Worm (Caenorhabditis elegans) whole organism, L4 larva: ENCODE measurements around the gene ugtp-1.
A peak's percentile ranks its signal among the peaks of the same experiment; 100 is the strongest.

Source experiments
- Y48G9A.11 ChIP-seq: fragments of 200-800 bp; sonication (Bioruptor generic); IDR thresholded peaks from 2 replicates; pipeline ENCODE4 v1.3.6; 2022; ENCODE audit warnings: missing genetic modification reagents, missing genetic modification characterization, missing compliant biosample characterization
- ZK546.5 ChIP-seq, 2 experiments: sonication (generic microtip); optimal IDR thresholded peaks; 2 replicates each; lab custom pipeline; 2017; ENCODE audit warnings: missing biosample characterization in 2 of 2, missing genetic modification characterization in 2 of 2
- aha-1 ChIP-seq: fragments of 150-350 bp; peaks from one replicate; lab custom pipeline; 2014; ENCODE audit warnings: missing biosample characterization, missing genetic modification characterization
- arid-1 ChIP-seq: fragments of 200-800 bp; sonication (Bioruptor generic); conservative IDR thresholded peaks from 2 replicates; pipeline ENCODE4 v1.3.6; 2022; ENCODE audit warnings: missing genetic modification reagents, missing genetic modification characterization, missing compliant biosample characterization
- ceh-20 ChIP-seq: fragments of 200-800 bp; sonication (Bioruptor generic); IDR thresholded peaks from 2 replicates; pipeline ENCODE4 v1.3.6; 2022; ENCODE audit warnings: missing genetic modification reagents, missing genetic modification characterization, missing compliant biosample characterization
- ceh-44 ChIP-seq: fragments of 200-800 bp; sonication (Bioruptor generic); IDR thresholded peaks from 2 replicates; pipeline ENCODE4 v1.3.6; 2022; ENCODE audit warnings: missing genetic modification reagents, missing genetic modification characterization, missing compliant biosample characterization
- ceh-62 ChIP-seq: sonication (generic microtip); optimal IDR thresholded peaks from 2 replicates; lab custom pipeline; 2017; ENCODE audit warnings: missing biosample characterization, missing genetic modification characterization
- daf-16 ChIP-seq, 3 experiments: sonication (generic microtip); optimal IDR thresholded peaks; 2 replicates each; lab custom pipeline; 2016 to 2017; ENCODE audit warnings: missing genetic modification characterization in 3 of 3, missing genetic modification reagents in 3 of 3, mild to moderate bottlenecking in 2 of 3, missing compliant biosample characterization in 2 of 3, missing biosample characterization in 1 of 3, moderate library complexity in 1 of 3
- dmd-6 ChIP-seq: fragments of 200-800 bp; sonication (Bioruptor generic); IDR thresholded peaks from 2 replicates; pipeline ENCODE4 v1.3.6; 2022; ENCODE audit warnings: missing genetic modification reagents, missing genetic modification characterization, missing compliant biosample characterization
- dpl-1 ChIP-seq: fragments of 150-350 bp; optimal IDR thresholded peaks from 2 replicates; lab custom pipeline; 2014; ENCODE audit warnings: missing biosample characterization, missing genetic modification reagents, missing genetic modification characterization
- dve-1 ChIP-seq: sonication (generic microtip); optimal IDR thresholded peaks from 2 replicates; lab custom pipeline; 2017; ENCODE audit warnings: antibody characterized with exemption, mild to moderate bottlenecking, missing genetic modification characterization, missing compliant biosample characterization; ENCODE audit not compliant: insufficient read depth
- egl-27 ChIP-seq: sonication (generic microtip); optimal IDR thresholded peaks from 3 replicates; lab custom pipeline; 2017; ENCODE audit warnings: missing biosample characterization, missing genetic modification reagents, missing genetic modification characterization
- egl-43 ChIP-seq: fragments of 200-800 bp; sonication (Bioruptor generic); IDR thresholded peaks from 2 replicates; pipeline ENCODE4 v1.3.6; 2022; ENCODE audit warnings: missing genetic modification reagents, missing genetic modification characterization, missing compliant biosample characterization
- fos-1 ChIP-seq: fragments of 150-350 bp; optimal IDR thresholded peaks from 2 replicates; lab custom pipeline; 2014; ENCODE audit warnings: missing biosample characterization, missing genetic modification characterization
- hlh-11 ChIP-seq: fragments of 200-800 bp; sonication (Bioruptor generic); optimal IDR thresholded peaks from 2 replicates; lab custom pipeline; 2018; ENCODE audit warnings: mild to moderate bottlenecking, missing genetic modification characterization, missing compliant biosample characterization
- hlh-30 ChIP-seq: sonication (generic microtip); optimal IDR thresholded peaks from 2 replicates; lab custom pipeline; 2017; ENCODE audit warnings: antibody characterized with exemption, mild to moderate bottlenecking, missing genetic modification characterization, missing compliant biosample characterization; ENCODE audit not compliant: insufficient read depth
- lin-1 ChIP-seq: fragments of 200-800 bp; sonication (Bioruptor generic); IDR thresholded peaks from 2 replicates; pipeline ENCODE4 v1.3.6; 2022; ENCODE audit warnings: missing genetic modification reagents, missing genetic modification characterization, missing compliant biosample characterization
- lin-15B ChIP-seq: fragments of 150-350 bp; sonication (generic microtip); optimal IDR thresholded peaks from 3 replicates; lab custom pipeline; 2014; ENCODE audit warnings: missing biosample characterization, missing genetic modification characterization
- lsy-2 ChIP-seq, 2 experiments: fragments of 150-350 bp in 1 of 2; sonication (generic microtip) in 1 of 2; optimal IDR thresholded peaks; 2 replicates each; lab custom pipeline; 2014 to 2017; ENCODE audit warnings: missing biosample characterization in 2 of 2, missing genetic modification characterization in 2 of 2
- mdl-1 ChIP-seq, 2 experiments: fragments of 150-350 bp in 1 of 2; sonication (generic microtip) in 1 of 2; optimal IDR thresholded peaks; 2 replicates each; lab custom pipeline; 2014 to 2017; ENCODE audit warnings: missing biosample characterization in 2 of 2, missing genetic modification characterization in 2 of 2
- mep-1 ChIP-seq: fragments of 150-350 bp; sonication (generic microtip); optimal IDR thresholded peaks from 3 replicates; lab custom pipeline; 2014; ENCODE audit warnings: missing biosample characterization, missing genetic modification characterization
- mes-2 ChIP-seq: sonication (generic microtip); optimal IDR thresholded peaks from 2 replicates; lab custom pipeline; 2016; ENCODE audit warnings: missing genotype, mild to moderate bottlenecking, missing genetic modification characterization, missing compliant biosample characterization; ENCODE audit not compliant: poor library complexity, severe bottlenecking
- mxl-2 ChIP-seq: fragments of 200-800 bp; sonication (Bioruptor generic); conservative IDR thresholded peaks from 2 replicates; pipeline ENCODE4 v1.3.6; 2022; ENCODE audit warnings: missing genetic modification reagents, missing genetic modification characterization, missing compliant biosample characterization
- mxl-3 ChIP-seq: fragments of 200-800 bp; sonication (Bioruptor generic); optimal IDR thresholded peaks from 2 replicates; lab custom pipeline; 2018; ENCODE audit warnings: mild to moderate bottlenecking, missing genetic modification characterization, missing compliant biosample characterization
- nhr-102 ChIP-seq: sonication (generic microtip); optimal IDR thresholded peaks from 2 replicates; lab custom pipeline; 2016; ENCODE audit warnings: mild to moderate bottlenecking, missing genetic modification characterization, moderate library complexity, missing compliant biosample characterization
- nhr-11 ChIP-seq: fragments of 150-350 bp; optimal IDR thresholded peaks from 2 replicates; lab custom pipeline; 2014; ENCODE audit warnings: missing biosample characterization, missing genetic modification characterization
- nhr-28 ChIP-seq: fragments of 150-350 bp; optimal IDR thresholded peaks from 2 replicates; lab custom pipeline; 2014; ENCODE audit warnings: missing biosample characterization, missing genetic modification characterization
- nhr-48 ChIP-seq: sonication (generic microtip); optimal IDR thresholded peaks from 2 replicates; lab custom pipeline; 2016; ENCODE audit warnings: mild to moderate bottlenecking, missing genetic modification characterization, missing compliant biosample characterization
- nhr-77 ChIP-seq: fragments of 150-350 bp; optimal IDR thresholded peaks from 2 replicates; lab custom pipeline; 2014; ENCODE audit warnings: missing biosample characterization, missing genetic modification characterization
- php-3 ChIP-seq: fragments of 200-800 bp; sonication (Bioruptor generic); IDR thresholded peaks from 2 replicates; pipeline ENCODE4 v1.3.6; 2022; ENCODE audit warnings: missing genetic modification reagents, missing genetic modification characterization, missing compliant biosample characterization
- rbr-2 ChIP-seq: sonication (generic microtip); optimal IDR thresholded peaks from 2 replicates; lab custom pipeline; 2016; ENCODE audit warnings: missing genotype, missing genetic modification characterization, missing compliant biosample characterization
- set-16 ChIP-seq: fragments of 200-800 bp; sonication (Bioruptor generic); IDR thresholded peaks from 2 replicates; pipeline ENCODE4 v1.3.6; 2022; ENCODE audit warnings: missing genetic modification reagents, missing genetic modification characterization, missing compliant biosample characterization
- snpc-4 ChIP-seq: fragments of 150-350 bp; optimal IDR thresholded peaks from 2 replicates; lab custom pipeline; 2014; ENCODE audit warnings: missing biosample characterization, missing genetic modification characterization
- spr-1 ChIP-seq: sonication (generic microtip); optimal IDR thresholded peaks from 2 replicates; lab custom pipeline; 2016; ENCODE audit warnings: mild to moderate bottlenecking, missing genetic modification characterization, missing compliant biosample characterization
- unc-62 ChIP-seq, 3 experiments: fragments of 150-350 bp in 1 of 3; sonication (generic microtip); optimal IDR thresholded peaks in 2 of 3; peaks in 1 of 3; 1 replicate in 1 of 3; 2 replicates in 2 of 3; lab custom pipeline; 2014 to 2017; ENCODE audit warnings: missing biosample characterization in 3 of 3, missing genetic modification characterization in 3 of 3, missing genetic modification reagents in 3 of 3, missing genotype in 1 of 3
- zfp-2 ChIP-seq: sonication (generic microtip); optimal IDR thresholded peaks from 2 replicates; lab custom pipeline; 2016; ENCODE audit warnings: mild to moderate bottlenecking, missing genetic modification characterization, missing compliant biosample characterization
- zfp-3 ChIP-seq: fragments of 200-800 bp; sonication (Bioruptor generic); conservative IDR thresholded peaks from 2 replicates; pipeline ENCODE4 v1.3.6; 2022; ENCODE audit warnings: missing genetic modification reagents, missing genetic modification characterization, missing compliant biosample characterization
- ztf-7 ChIP-seq: fragments of 150-350 bp; optimal IDR thresholded peaks from 2 replicates; lab custom pipeline; 2014; ENCODE audit warnings: missing biosample characterization, missing genetic modification characterization

Gene ugtp-1

DNA sequence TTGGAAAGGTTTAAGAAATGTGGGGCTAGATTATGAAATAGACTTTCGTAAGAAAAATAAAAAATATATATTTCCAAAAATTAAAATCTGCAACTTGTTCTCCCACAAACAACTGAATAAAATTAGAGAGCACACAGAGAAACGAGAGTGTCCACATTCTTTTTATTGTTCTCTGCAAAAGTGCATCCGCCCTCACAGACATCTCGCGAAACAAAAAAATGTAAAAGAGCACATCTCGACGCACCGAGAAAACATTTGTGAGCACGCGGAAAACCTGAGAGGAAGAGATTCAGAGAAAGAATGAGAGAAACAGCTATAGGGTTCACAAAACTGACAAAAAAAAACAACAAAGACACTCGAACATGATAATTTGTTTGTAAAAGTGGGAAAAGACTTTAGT, 31.6 kb upstream of the ugtp-1 start:
- TF ChIP-seq nhr-11 (tag; lab: Kevin White, UChicago) (peak; percentile 4), dmd-6 (GFP tag; lab: Robert Waterston, UW) (0 out of 2 replicates have a peak, but pooled peaks have one; percentile 20), lsy-2 (tag; optimal IDR thresholded peaks at IDR 0.05; lab: Kevin White, UChicago) (peak in 1 of 2 experiments; percentile 47), set-16 (no peak), dpl-1 (peak; percentile 12), rbr-2 (tag; lab: Kevin White, UChicago) (peak; percentile 1), php-3 (GFP tag; lab: Robert Waterston, UW) (no peak), unc-62 (GFP tag; optimal IDR thresholded peaks at IDR 0.05 in 1 of 2; lab: Kevin White, UChicago) (peak in 1 of 2 experiments; percentile 93), unc-62 (tag; optimal IDR thresholded peaks at IDR 0.05; lab: Kevin White, UChicago) (no peak), nhr-102 (no peak), hlh-11 (tag; lab: Kevin White, UChicago) (peak; percentile 2), daf-16 (GFP tag; optimal IDR thresholded peaks at IDR 0.05; lab: Kevin White, UChicago) (peak in 1 of 2 experiments; percentile 4), daf-16 (tag; optimal IDR thresholded peaks at IDR 0.05; lab: Kevin White, UChicago) (no peak), arid-1 (no peak), mdl-1 (tag; optimal IDR thresholded peaks at IDR 0.05; lab: Kevin White, UChicago) (peak in 1 of 2 experiments; percentile 45), hlh-30 (tag; lab: Kevin White, UChicago) (peak; percentile 52)
- TF ChIP-seq, all 104 proteins: peak for 10

DNA sequence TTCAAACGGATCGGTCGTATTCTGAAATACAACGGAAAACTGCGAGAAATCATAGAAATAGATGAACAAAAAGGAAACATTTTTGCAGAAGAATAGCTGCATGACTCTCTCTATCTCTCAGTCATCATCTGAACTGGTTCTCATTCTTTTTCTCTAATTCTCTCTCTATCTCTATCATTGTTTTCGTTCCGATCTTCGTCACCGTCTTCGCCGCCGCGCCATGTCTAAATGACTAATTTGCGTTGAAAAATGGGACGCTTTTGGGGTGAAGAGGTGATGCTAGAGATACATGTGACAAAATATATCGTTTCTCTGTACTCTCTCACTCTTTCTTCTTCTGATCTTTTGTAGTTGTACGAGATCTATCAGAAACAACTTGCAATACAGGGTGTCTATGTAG, 30.0 kb upstream of the ugtp-1 start:
- TF ChIP-seq mep-1 (peak; percentile 50), zfp-3 (GFP tag; lab: Robert Waterston, UW) (no peak), ceh-62 (no peak), egl-27 (tag; lab: Kevin White, UChicago) (no peak), ztf-7 (tag; lab: Kevin White, UChicago) (no peak), spr-1 (tag; lab: Kevin White, UChicago) (no peak), nhr-28 (tag; lab: Kevin White, UChicago) (peak; percentile 81), mdl-1 (tag; optimal IDR thresholded peaks at IDR 0.05; lab: Kevin White, UChicago) (peak; percentile 49 to 89), lin-15B (tag; lab: Kevin White, UChicago) (no peak), ZK546.5 (tag; optimal IDR thresholded peaks at IDR 0.05; lab: Kevin White, UChicago) (no peak), ceh-20 (GFP tag; lab: Robert Waterston, UW) (0 out of 2 replicates have a peak, but pooled peaks have one; percentile 8), dve-1 (tag; lab: Kevin White, UChicago) (peak; percentile 33), dmd-6 (GFP tag; lab: Robert Waterston, UW) (peak; percentile 45; the same call in 1 of the 2 replicates), mxl-2 (GFP tag; lab: Robert Waterston, UW) (no peak), mes-2 (tag; lab: Kevin White, UChicago) (peak; percentile 9), aha-1 (peak; percentile 18), egl-43 (GFP tag; lab: Robert Waterston, UW) (no peak), nhr-11 (tag; lab: Kevin White, UChicago) (peak; percentile 48), unc-62 (GFP tag; optimal IDR thresholded peaks at IDR 0.05 in 1 of 2; lab: Kevin White, UChicago) (peak in 1 of 2 experiments; percentile 99), unc-62 (tag; optimal IDR thresholded peaks at IDR 0.05; lab: Kevin White, UChicago) (no peak), lsy-2 (tag; optimal IDR thresholded peaks at IDR 0.05; lab: Kevin White, UChicago) (peak in 1 of 2 experiments; percentile 43), fos-1 (tag; lab: Kevin White, UChicago) (no peak), mxl-3 (peak; percentile 74), nhr-48 (tag; lab: Kevin White, UChicago) (peak; percentile 52), nhr-77 (tag; lab: Kevin White, UChicago) (no peak), zfp-2 (no peak), ceh-44 (GFP tag; lab: Robert Waterston, UW) (no peak), Y48G9A.11 (GFP tag; lab: Robert Waterston, UW) (no peak), hlh-11 (tag; lab: Kevin White, UChicago) (peak; percentile 89), hlh-30 (tag; lab: Kevin White, UChicago) (peak; percentile 84), snpc-4 (no peak), lin-1 (no peak)
